Worm (Caenorhabditis elegans): ENCODE results near the gene clc-9.
A peak's percentile ranks its signal among the peaks of the same experiment; 100 is the strongest.

The clc-9 gene

ce11 chrIV:11112641-11113040 lies at the start of gene clc-9:
Gene clc-9, plus strand, starts transcription at chrIV:11112941.
- TF ChIP-seq peb-1 (tag; optimal IDR thresholded peaks at IDR 0.05) (no peak), nhr-25 (tag; optimal IDR thresholded peaks at IDR 0.05) (no peak), ztf-4 (tag; optimal IDR thresholded peaks at IDR 0.05) (no peak), sem-4 (tag; optimal IDR thresholded peaks at IDR 0.05) (no peak), lin-11 (tag; optimal IDR thresholded peaks at IDR 0.05) (no peak), lin-13 (GFP tag; optimal IDR thresholded peaks at IDR 0.05) (no peak), unc-55 (GFP tag; optimal IDR thresholded peaks at IDR 0.05) (no peak), snpc-4 (tag; optimal IDR thresholded peaks at IDR 0.05) (no peak), ceh-16 (tag; optimal IDR thresholded peaks at IDR 0.05) (no peak), elt-3 (tag; optimal IDR thresholded peaks at IDR 0.05) (no peak), lin-39 (tag; optimal IDR thresholded peaks at IDR 0.05) (no peak), crh-2 (tag; optimal IDR thresholded peaks at IDR 0.05) (no peak), aly-2 (tag; optimal IDR thresholded peaks at IDR 0.05) (no peak), F13H6.1 (tag; optimal IDR thresholded peaks at IDR 0.05) (no peak), mdl-1 (tag; optimal IDR thresholded peaks at IDR 0.05) (no peak), nhr-23 (tag; optimal IDR thresholded peaks at IDR 0.05) (no peak), lsy-2 (tag; optimal IDR thresholded peaks at IDR 0.05) (no peak)

ce11 chrIV:11062984-11063613 lies 49.6 kb upstream of the clc-9 start:
- TF ChIP-seq lsy-2 (tag; optimal IDR thresholded peaks at IDR 0.05) (peak in 1 of 2 experiments; percentile 58), crh-2 (tag; optimal IDR thresholded peaks at IDR 0.05) (no peak), ceh-16 (tag; optimal IDR thresholded peaks at IDR 0.05) (no peak)

- peak; percentile 32 for TF ChIP-seq sma-9 (GFP tag; optimal IDR thresholded peaks at IDR 0.05)
- no peak for TF ChIP-seq sma-9 (tag; optimal IDR thresholded peaks at IDR 0.05)
- peak; percentile 86 for TF ChIP-seq ama-1 (optimal IDR thresholded peaks at IDR 0.05)
- no peak for TF ChIP-seq nhr-25 (tag; optimal IDR thresholded peaks at IDR 0.05)
- TF ChIP-seq ztf-11 (tag; optimal IDR thresholded peaks at IDR 0.05) = no peak
- no peak for TF ChIP-seq nhr-77 (tag; optimal IDR thresholded peaks at IDR 0.05)
- TF ChIP-seq nhr-23 (tag; optimal IDR thresholded peaks at IDR 0.05) = no peak
- TF ChIP-seq nhr-129 (tag; optimal IDR thresholded peaks at IDR 0.05) = peak; percentile 64
- no peak for TF ChIP-seq dmd-4 (tag; optimal IDR thresholded peaks at IDR 0.05)
- TF ChIP-seq gmeb-1 (tag; optimal IDR thresholded peaks at IDR 0.05) = no peak
- TF ChIP-seq C34F6.9 (tag; optimal IDR thresholded peaks at IDR 0.05) = peak; percentile 20
- no peak for TF ChIP-seq Y55F3AM.14 (GFP tag; optimal IDR thresholded peaks at IDR 0.05)
- TF ChIP-seq F13H6.1 (tag; optimal IDR thresholded peaks at IDR 0.05) = peak; percentile 20
- TF ChIP-seq lsy-2 (tag; optimal IDR thresholded peaks at IDR 0.05) = peak in 1 of 2 experiments; percentile 49
- TF ChIP-seq alr-1 (tag; optimal IDR thresholded peaks at IDR 0.05) = no peak
Measured at ce11 chrIV:11063962-11064361, 48.8 kb upstream of the clc-9 start, which contains the start of gene ttr-16. Gene ttr-16, minus strand, starts transcription at chrIV:11064137.

ce11 chrIV:11067003-11067402 lies 45.7 kb upstream of the clc-9 start, which contains the start of gene ttr-17:
Gene ttr-17, minus strand, starts transcription at chrIV:11067026.
- TF ChIP-seq F13H6.1 (tag; optimal IDR thresholded peaks at IDR 0.05) (peak; percentile 54), elt-3 (tag; optimal IDR thresholded peaks at IDR 0.05) (no peak), crh-2 (tag; optimal IDR thresholded peaks at IDR 0.05) (no peak), zag-1 (tag; optimal IDR thresholded peaks at IDR 0.05) (no peak), mbf-1 (tag; optimal IDR thresholded peaks at IDR 0.05) (no peak), egl-27 (tag; optimal IDR thresholded peaks at IDR 0.05) (no peak), nhr-21 (tag; optimal IDR thresholded peaks at IDR 0.05) (no peak), ztf-4 (tag; optimal IDR thresholded peaks at IDR 0.05) (no peak), nhr-77 (tag; optimal IDR thresholded peaks at IDR 0.05) (no peak), unc-39 (tag; optimal IDR thresholded peaks at IDR 0.05) (no peak), nhr-10 (tag; optimal IDR thresholded peaks at IDR 0.05) (no peak), nhr-129 (tag; optimal IDR thresholded peaks at IDR 0.05) (no peak), fos-1 (tag; optimal IDR thresholded peaks at IDR 0.05) (no peak), mab-5 (tag; optimal IDR thresholded peaks at IDR 0.05) (no peak), Y55F3AM.14 (GFP tag; optimal IDR thresholded peaks at IDR 0.05) (no peak), nhr-12 (tag; optimal IDR thresholded peaks at IDR 0.05) (no peak), sma-9 (GFP tag; optimal IDR thresholded peaks at IDR 0.05) (peak; percentile 50), sma-9 (tag; optimal IDR thresholded peaks at IDR 0.05) (no peak), sem-4 (tag; optimal IDR thresholded peaks at IDR 0.05) (no peak), C34F6.9 (tag; optimal IDR thresholded peaks at IDR 0.05) (peak; percentile 7), ceh-82 (tag; optimal IDR thresholded peaks at IDR 0.05) (no peak), ZK546.5 (tag; optimal IDR thresholded peaks at IDR 0.05) (no peak), ztf-1 (GFP tag; conservative IDR thresholded peaks at IDR 0.05) (no peak), ama-1 (optimal IDR thresholded peaks at IDR 0.05) (peak; percentile 54), lin-13 (GFP tag; optimal IDR thresholded peaks at IDR 0.05) (no peak), mdl-1 (tag; optimal IDR thresholded peaks at IDR 0.05) (no peak), nhr-6 (tag; optimal IDR thresholded peaks at IDR 0.05) (no peak), dmd-4 (tag; optimal IDR thresholded peaks at IDR 0.05) (no peak), lsy-2 (tag; optimal IDR thresholded peaks at IDR 0.05) (peak in 1 of 2 experiments; percentile 43), nhr-25 (tag; optimal IDR thresholded peaks at IDR 0.05) (no peak), nhr-237 (tag; optimal IDR thresholded peaks at IDR 0.05) (no peak), peb-1 (tag; optimal IDR thresholded peaks at IDR 0.05) (no peak), ztf-11 (tag; optimal IDR thresholded peaks at IDR 0.05) (no peak), gmeb-1 (tag; optimal IDR thresholded peaks at IDR 0.05) (no peak), sma-3 (GFP tag; optimal IDR thresholded peaks at IDR 0.05) (no peak), aly-2 (tag; optimal IDR thresholded peaks at IDR 0.05) (no peak), blmp-1 (tag; optimal IDR thresholded peaks at IDR 0.05; ENCODE audit: insufficient read depth) (no peak)
